Fruit fly (Drosophila melanogaster): Measurements from ENCODE around the gene heca.

heca gene

DNA sequence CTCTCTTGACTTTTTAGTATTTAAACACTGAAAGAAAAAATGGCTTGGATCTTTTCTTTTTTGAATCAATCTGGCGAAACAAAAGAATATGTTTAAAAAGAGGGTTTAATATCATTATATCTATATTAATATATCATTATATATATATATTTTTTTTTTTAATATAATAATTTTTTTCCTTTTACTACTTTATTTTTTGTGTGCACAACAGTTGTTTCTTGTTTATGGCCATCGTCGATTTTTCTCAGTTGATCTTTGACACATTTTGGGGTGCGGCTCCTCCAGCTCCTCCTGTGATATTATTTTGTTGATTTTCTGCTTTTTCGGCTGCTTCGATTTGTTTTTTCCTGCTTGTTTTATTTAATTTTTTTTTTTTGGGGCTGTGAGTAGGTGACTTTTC, 17.3 kb downstream of the heca start (continued):
- TF ChIP-seq Blimp-1 (GFP tag; optimal IDR thresholded peaks at IDR 0.05) (no peak), Eip75B (GFP tag; optimal IDR thresholded peaks at IDR 0.05) (no peak), Met (GFP tag; optimal IDR thresholded peaks at IDR 0.05) (peak; percentile 8), Eip93F (GFP tag; optimal IDR thresholded peaks at IDR 0.05) (no peak), Ets21C (GFP tag; optimal IDR thresholded peaks at IDR 0.05) (no peak), Sox102F (GFP tag; optimal IDR thresholded peaks at IDR 0.05) (peak; percentile 44), fd85E (GFP tag; optimal IDR thresholded peaks at IDR 0.05) (no peak), cyc (GFP tag; optimal IDR thresholded peaks at IDR 0.05) (no peak), CG4318 (GFP tag; optimal IDR thresholded peaks at IDR 0.05) (no peak), Hr4 (GFP tag; optimal IDR thresholded peaks at IDR 0.05) (peak; percentile 31), Smox (GFP tag; optimal IDR thresholded peaks at IDR 0.05) (peak; percentile 33), esn (GFP tag; optimal IDR thresholded peaks at IDR 0.05) (peak; percentile 72), svp (GFP tag) (peak; percentile 89), CG16779 (tag; optimal IDR thresholded peaks at IDR 0.05) (no peak), CG3032 (tag; optimal IDR thresholded peaks at IDR 0.05) (no peak), eg (GFP tag; IDR thresholded peaks at IDR 0.05) (peak; percentile 73), OdsH (GFP tag; optimal IDR thresholded peaks at IDR 0.05) (peak; percentile 60), CG8319 (GFP tag; optimal IDR thresholded peaks at IDR 0.05) (no peak), CG31627 (GFP tag; optimal IDR thresholded peaks at IDR 0.05) (peak; percentile 13), CG10669 (GFP tag; optimal IDR thresholded peaks at IDR 0.05) (no peak), Hr39 (GFP tag; optimal IDR thresholded peaks at IDR 0.05) (peak; percentile 27), lz (GFP tag; optimal IDR thresholded peaks at IDR 0.05) (peak; percentile 19), pdm3 (GFP tag; optimal IDR thresholded peaks at IDR 0.05) (peak; percentile 30), ss (GFP tag; optimal IDR thresholded peaks at IDR 0.05) (peak in 1 of 2 experiments; percentile 28), CG32006 (GFP tag; optimal IDR thresholded peaks at IDR 0.05) (peak; percentile 54), Gug (GFP tag; IDR thresholded peaks at IDR 0.05) (no peak), Eip78C (GFP tag) (peak; percentile 67)

DNA sequence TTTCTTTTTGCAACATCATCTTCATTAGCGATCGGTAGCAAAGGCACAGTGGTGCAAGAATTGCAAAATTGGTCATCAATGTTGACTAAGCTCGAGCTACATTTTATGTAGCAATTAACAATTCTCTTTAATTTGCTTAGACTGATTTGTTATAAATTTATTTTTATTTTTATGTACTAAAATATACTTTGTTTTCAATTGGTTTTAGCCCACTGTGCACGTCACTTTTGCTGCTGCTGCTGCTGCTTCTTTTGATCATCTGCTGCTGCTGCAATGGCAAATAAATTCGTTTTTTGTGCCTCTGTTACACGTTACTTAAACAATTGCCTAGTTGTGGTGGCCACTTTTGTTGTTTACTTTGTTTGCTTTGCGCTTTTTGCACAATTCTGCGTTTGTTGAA, 18.3 kb downstream of the heca start:
- TF ChIP-seq cyc (GFP tag; optimal IDR thresholded peaks at IDR 0.05) (peak; percentile 92), vri (GFP tag; optimal IDR thresholded peaks at IDR 0.05) (peak; percentile 86), CG31627 (GFP tag; optimal IDR thresholded peaks at IDR 0.05) (peak; percentile 94), CG8632 (GFP tag; optimal IDR thresholded peaks at IDR 0.05) (peak; percentile 96), Sox102F (GFP tag; optimal IDR thresholded peaks at IDR 0.05) (peak; percentile 94), Ets96B (tag; optimal IDR thresholded peaks at IDR 0.05) (peak; percentile 94), Eip93F (GFP tag; optimal IDR thresholded peaks at IDR 0.05) (peak; percentile 64), net (GFP tag; optimal IDR thresholded peaks at IDR 0.05) (peak; percentile 97), CG3032 (tag; optimal IDR thresholded peaks at IDR 0.05) (peak; percentile 88), CG8319 (GFP tag; optimal IDR thresholded peaks at IDR 0.05) (peak; percentile 71), lz (GFP tag; optimal IDR thresholded peaks at IDR 0.05) (peak; percentile 95), CG1621 (tag; optimal IDR thresholded peaks at IDR 0.05) (peak; percentile 94), fd59A (GFP tag; optimal IDR thresholded peaks at IDR 0.05) (peak; percentile 86), CG8119 (GFP tag; IDR thresholded peaks at IDR 0.05) (peak; percentile 99), Blimp-1 (GFP tag; optimal IDR thresholded peaks at IDR 0.05) (peak; percentile 83), CG16779 (tag; optimal IDR thresholded peaks at IDR 0.05) (peak; percentile 91), dsx (GFP tag; optimal IDR thresholded peaks at IDR 0.05; ENCODE audit: poor library complexity, severe bottlenecking) (peak; percentile 69), achi (GFP tag; optimal IDR thresholded peaks at IDR 0.05) (peak; percentile 97), Smox (GFP tag; optimal IDR thresholded peaks at IDR 0.05) (peak; percentile 94), CG10669 (GFP tag; optimal IDR thresholded peaks at IDR 0.05) (peak; percentile 92), CG6163 (GFP tag; IDR thresholded peaks at IDR 0.05) (peak; percentile 99), CG6854 (GFP tag; optimal IDR thresholded peaks at IDR 0.05) (peak; percentile 87), pdm3 (GFP tag; optimal IDR thresholded peaks at IDR 0.05) (peak; percentile 96), eg (GFP tag; IDR thresholded peaks at IDR 0.05) (peak; percentile 98), CG15336 (GFP tag; IDR thresholded peaks at IDR 0.05) (peak; percentile 99), CG11902 (GFP tag; optimal IDR thresholded peaks at IDR 0.05) (peak; percentile 87), dac (GFP tag; optimal IDR thresholded peaks at IDR 0.05) (peak; percentile 96), CG4318 (GFP tag; optimal IDR thresholded peaks at IDR 0.05) (peak; percentile 95), acj6 (GFP tag; optimal IDR thresholded peaks at IDR 0.05) (peak; percentile 97), Lpt (GFP tag; optimal IDR thresholded peaks at IDR 0.05) (peak; percentile 96), CG6792 (GFP tag; optimal IDR thresholded peaks at IDR 0.05) (peak; percentile 95), CG11294 (GFP tag; IDR thresholded peaks at IDR 0.05) (peak; percentile 97), salr (GFP tag; optimal IDR thresholded peaks at IDR 0.05) (peak; percentile 87 to 94), spab (GFP tag; optimal IDR thresholded peaks at IDR 0.05) (peak; percentile 87), ss (GFP tag; optimal IDR thresholded peaks at IDR 0.05) (peak; percentile 58 to 84), topi (GFP tag; optimal IDR thresholded peaks at IDR 0.05) (peak; percentile 91)

Measured in whole organism, prepupa.